Fruit fly (Drosophila melanogaster): ENCODE measurements around the gene CG13373.

Gene CG13373

DNA sequence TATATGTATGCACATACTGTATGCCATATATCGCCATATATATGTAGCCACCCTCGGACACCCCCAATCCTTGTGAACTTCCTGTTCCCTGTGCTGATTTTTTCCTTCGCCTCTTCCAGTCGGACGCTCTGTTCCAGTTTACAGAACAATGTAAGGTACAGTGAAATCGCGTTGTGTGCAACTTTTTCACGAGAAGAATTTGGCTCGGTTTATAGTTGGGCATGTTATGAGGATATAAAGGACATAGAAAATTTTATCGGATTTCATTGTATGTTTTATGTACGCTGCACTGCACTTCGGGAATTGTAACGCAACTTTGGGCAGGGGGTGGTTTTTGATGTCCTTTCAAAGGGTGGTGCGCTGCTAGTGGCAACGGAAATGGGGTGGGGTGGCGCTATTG is 47.5 kb downstream of the CG13373 start:
- TF ChIP-seq woc (GFP tag; optimal IDR thresholded peaks at IDR 0.05) (peak; percentile 49), fru (GFP tag; optimal IDR thresholded peaks at IDR 0.05) (peak; percentile 2), Rel (GFP tag; optimal IDR thresholded peaks at IDR 0.05) (no peak), Rel (tag; optimal IDR thresholded peaks at IDR 0.05) (no peak), h (GFP tag; optimal IDR thresholded peaks at IDR 0.05) (peak; percentile 12), Mio (GFP tag; optimal IDR thresholded peaks at IDR 0.05) (no peak), HLH106 (tag; optimal IDR thresholded peaks at IDR 0.05) (peak; percentile 16), Hr83 (GFP tag; optimal IDR thresholded peaks at IDR 0.05; ENCODE audit: poor library complexity, severe bottlenecking) (no peak), foxo (GFP tag; optimal IDR thresholded peaks at IDR 0.05) (peak in 1 of 2 experiments; percentile 20), usp (GFP tag; optimal IDR thresholded peaks at IDR 0.05) (no peak)

dm6 chrX:525610-526009 is 48.8 kb downstream of the CG13373 start:
- TF ChIP-seq ey (GFP tag; optimal IDR thresholded peaks at IDR 0.05) (no peak), br (GFP tag; optimal IDR thresholded peaks at IDR 0.05) (no peak), fru (GFP tag; optimal IDR thresholded peaks at IDR 0.05) (no peak), GATAd (GFP tag; optimal IDR thresholded peaks at IDR 0.05) (no peak), HLH106 (tag; optimal IDR thresholded peaks at IDR 0.05) (no peak), Vsx2 (GFP tag; optimal IDR thresholded peaks at IDR 0.05; ENCODE audit: partially characterized antibody) (no peak), psq (GFP tag; optimal IDR thresholded peaks at IDR 0.05) (no peak), Rel (GFP tag; optimal IDR thresholded peaks at IDR 0.05) (no peak), Rel (tag; optimal IDR thresholded peaks at IDR 0.05) (no peak), dmrt93B (GFP tag; optimal IDR thresholded peaks at IDR 0.05) (no peak), Mio (GFP tag; optimal IDR thresholded peaks at IDR 0.05) (no peak), Dif (GFP tag; optimal IDR thresholded peaks at IDR 0.05; ENCODE audit: partially characterized antibody) (no peak), woc (GFP tag; optimal IDR thresholded peaks at IDR 0.05) (no peak)

DNA sequence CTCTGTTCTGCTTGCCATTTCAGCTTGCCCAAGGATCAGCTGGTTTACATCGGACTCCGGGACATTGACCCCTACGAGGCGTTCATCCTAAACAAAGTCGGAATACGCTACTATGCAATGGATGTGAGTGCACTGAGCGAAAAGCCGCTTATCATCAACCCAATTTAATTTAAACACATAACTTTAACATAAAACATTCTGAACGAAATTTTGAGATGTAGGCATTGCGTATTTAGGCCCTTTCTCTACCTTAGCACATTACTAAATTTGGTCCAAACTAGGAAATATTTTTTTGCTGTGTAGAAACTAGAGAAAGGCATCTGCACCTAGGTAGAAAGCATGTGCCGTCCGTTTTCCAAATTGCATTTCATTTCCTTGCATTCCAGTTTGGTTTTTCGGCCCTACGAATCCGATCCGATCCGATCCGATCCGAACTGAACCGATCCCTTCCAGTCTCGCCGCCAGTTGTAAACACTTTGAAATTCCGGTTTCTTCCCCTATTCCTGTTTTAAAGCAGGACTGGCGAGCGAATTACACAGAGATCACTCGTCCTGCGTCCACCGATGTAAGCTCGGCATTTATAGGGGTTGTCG is 49.8 kb downstream of the CG13373 start:
- TF ChIP-seq rgr (GFP tag; optimal IDR thresholded peaks at IDR 0.05) (no peak), sv (GFP tag; optimal IDR thresholded peaks at IDR 0.05) (peak; percentile 51)

All from whole organism, wandering third instar larva.